Fruit fly (Drosophila melanogaster): ENCODE results near the gene Rpn3.
A peak's percentile ranks its signal among the peaks of the same experiment; 100 is the strongest.

Gene Rpn3

DNA sequence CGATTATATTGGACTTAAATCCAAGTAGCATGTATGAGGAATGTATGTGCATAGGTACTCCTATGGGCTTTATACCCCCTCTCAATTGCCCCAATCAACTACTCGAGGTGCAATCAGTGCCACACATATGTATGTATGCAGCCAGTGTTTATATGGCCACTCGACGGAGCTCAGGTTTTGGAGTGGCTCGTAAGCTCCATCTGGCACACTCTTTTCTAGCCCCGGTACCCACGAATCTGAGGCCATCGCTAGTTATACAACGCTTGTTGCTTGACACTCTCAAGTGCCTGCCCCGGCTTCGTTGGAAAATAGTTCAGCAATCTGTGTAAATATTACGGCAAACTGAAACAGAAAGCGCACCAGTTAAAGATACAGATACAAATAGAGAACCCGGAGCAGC, 44.8 kb downstream of the Rpn3 start (continued):
- no peak for TF ChIP-seq CG8924 (tag; optimal IDR thresholded peaks at IDR 0.05)
- TF ChIP-seq CG13894 (tag; optimal IDR thresholded peaks at IDR 0.05): no peak
- TF ChIP-seq CG8359 (GFP tag; optimal IDR thresholded peaks at IDR 0.05; ENCODE audit: borderline replicate concordance): no peak
- peak in 1 of 2 experiments; percentile 90 for TF ChIP-seq Pdp1 (GFP tag; optimal IDR thresholded peaks at IDR 0.05)
- TF ChIP-seq CG6689 (GFP tag; IDR thresholded peaks at IDR 0.05): no peak
- TF ChIP-seq Hmx (GFP tag; optimal IDR thresholded peaks at IDR 0.05): no peak
- TF ChIP-seq CG7963 (GFP tag; IDR thresholded peaks at IDR 0.05; ENCODE audit: partially characterized antibody): no peak; the same call in 2 of the 3 replicates
- no peak for TF ChIP-seq Sox100B (GFP tag; optimal IDR thresholded peaks at IDR 0.05)
- no peak for TF ChIP-seq sr (GFP tag; IDR thresholded peaks at IDR 0.05)
- no peak for TF ChIP-seq CG31441 (GFP tag; IDR thresholded peaks at IDR 0.05)
- TF ChIP-seq CG4820 (GFP tag; optimal IDR thresholded peaks at IDR 0.05): no peak
- TF ChIP-seq cad (GFP tag; optimal IDR thresholded peaks at IDR 0.05): no peak
- no peak for TF ChIP-seq Chrac-16 (GFP tag; optimal IDR thresholded peaks at IDR 0.05)
- TF ChIP-seq dimm (GFP tag; IDR thresholded peaks at IDR 0.05): no peak
- TF ChIP-seq Rx (GFP tag; IDR thresholded peaks at IDR 0.05): no peak
- TF ChIP-seq HmgD (GFP tag; optimal IDR thresholded peaks at IDR 0.05): no peak
- no peak for TF ChIP-seq bcd (GFP tag; optimal IDR thresholded peaks at IDR 0.05)
- no peak for TF ChIP-seq CG3726 (GFP tag; IDR thresholded peaks at IDR 0.05)
- TF ChIP-seq CG15601 (tag; optimal IDR thresholded peaks at IDR 0.05): peak; percentile 8
- TF ChIP-seq C15 (GFP tag; IDR thresholded peaks at IDR 0.05): no peak
- no peak for TF ChIP-seq ranshi (GFP tag; IDR thresholded peaks at IDR 0.05)
- no peak for TF ChIP-seq CHES-1-like (GFP tag; optimal IDR thresholded peaks at IDR 0.05)
- peak; percentile 34 for TF ChIP-seq sug (tag; optimal IDR thresholded peaks at IDR 0.05)
- TF ChIP-seq ab (GFP tag; optimal IDR thresholded peaks at IDR 0.05): no peak
- TF ChIP-seq cg (GFP tag; optimal IDR thresholded peaks at IDR 0.05): peak; percentile 7
- no peak for TF ChIP-seq CG6254 (GFP tag; optimal IDR thresholded peaks at IDR 0.05)
- peak; percentile 71 for TF ChIP-seq sens-2 (GFP tag; IDR thresholded peaks at IDR 0.05)
- TF ChIP-seq gce (GFP tag; IDR thresholded peaks at IDR 0.05): 0 out of 3 replicates have a peak, but pooled peaks have one; percentile 27
- no peak for TF ChIP-seq bigmax (GFP tag; optimal IDR thresholded peaks at IDR 0.05)
- TF ChIP-seq CG10565 (GFP tag; optimal IDR thresholded peaks at IDR 0.05): no peak
- TF ChIP-seq scrt (GFP tag; optimal IDR thresholded peaks at IDR 0.05): no peak
- TF ChIP-seq exex (tag; optimal IDR thresholded peaks at IDR 0.05): peak; percentile 60
- TF ChIP-seq nerfin-1 (tag; optimal IDR thresholded peaks at IDR 0.05): no peak
- no peak for TF ChIP-seq sna (GFP tag; IDR thresholded peaks at IDR 0.05; ENCODE audit: partially characterized antibody)
- TF ChIP-seq CG12104 (GFP tag; optimal IDR thresholded peaks at IDR 0.05): no peak
- no peak for TF ChIP-seq CG1233 (GFP tag; optimal IDR thresholded peaks at IDR 0.05)
- 0 out of 2 replicates have a peak, but pooled peaks have one; percentile 56 for TF ChIP-seq Lim3 (GFP tag; IDR thresholded peaks at IDR 0.05)
- TF ChIP-seq CG10209 (GFP tag; optimal IDR thresholded peaks at IDR 0.05): no peak
- no peak for TF ChIP-seq ftz-f1 (GFP tag; optimal IDR thresholded peaks at IDR 0.05)
- no peak for TF ChIP-seq Ravus (GFP tag; IDR thresholded peaks at IDR 0.05)
- peak; percentile 24 for TF ChIP-seq CG2875 (GFP tag; optimal IDR thresholded peaks at IDR 0.05)
- no peak for TF ChIP-seq CG17361 (GFP tag; IDR thresholded peaks at IDR 0.05)
- no peak for TF ChIP-seq Antp (GFP tag; optimal IDR thresholded peaks at IDR 0.05)
- no peak for TF ChIP-seq CG12071 (GFP tag; optimal IDR thresholded peaks at IDR 0.05)
- TF ChIP-seq Med (GFP tag): peak; percentile 25
- TF ChIP-seq CG33557 (GFP tag; optimal IDR thresholded peaks at IDR 0.05): no peak
- peak; percentile 19 for TF ChIP-seq kni (GFP tag; optimal IDR thresholded peaks at IDR 0.05)
- no peak for TF ChIP-seq run (tag; optimal IDR thresholded peaks at IDR 0.05)
- TF ChIP-seq sima (GFP tag; optimal IDR thresholded peaks at IDR 0.05): no peak
- TF ChIP-seq CG42726 (GFP tag; IDR thresholded peaks at IDR 0.05; ENCODE audit: partially characterized antibody): no peak
- TF ChIP-seq tx (GFP tag; optimal IDR thresholded peaks at IDR 0.05): no peak
- no peak for TF ChIP-seq vvl (GFP tag; IDR thresholded peaks at IDR 0.05)
